Worm (Caenorhabditis elegans): ENCODE measurements around the gene F53B7.7.

DNA sequence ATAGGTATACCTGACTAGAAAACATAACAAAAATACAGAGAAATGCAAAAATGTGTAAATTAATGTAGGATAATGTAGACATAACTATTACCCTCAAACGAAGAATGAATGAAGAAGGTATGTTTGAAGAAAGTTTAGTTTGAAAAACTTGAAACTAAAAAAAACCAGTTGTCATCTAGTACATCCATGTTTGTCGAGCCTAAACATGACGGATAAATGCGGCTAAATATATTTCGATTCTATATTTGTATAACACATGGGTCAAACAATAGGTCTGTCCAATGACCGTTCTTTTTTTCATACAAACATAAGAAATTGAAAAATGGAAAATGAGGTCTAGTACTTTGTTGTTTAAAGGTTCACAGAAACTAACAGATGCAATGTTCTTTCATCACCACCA is 28.8 kb upstream of the F53B7.7 start, which contains the start of gene F17C11.22:
- no peak for TF ChIP-seq elt-2 (tag; optimal IDR thresholded peaks at IDR 0.05)
- no peak for TF ChIP-seq zag-1 (tag; optimal IDR thresholded peaks at IDR 0.05)
- TF ChIP-seq tbx-2 (tag; optimal IDR thresholded peaks at IDR 0.05), result no peak
- no peak for TF ChIP-seq skn-1 (tag; optimal IDR thresholded peaks at IDR 0.05)
- TF ChIP-seq nhr-77 (tag; optimal IDR thresholded peaks at IDR 0.05), result no peak
- no peak for TF ChIP-seq snpc-4 (tag; optimal IDR thresholded peaks at IDR 0.05)
- TF ChIP-seq nhr-23 (tag; optimal IDR thresholded peaks at IDR 0.05), result no peak
- no peak for TF ChIP-seq ceh-82 (tag; optimal IDR thresholded peaks at IDR 0.05)
- no peak for TF ChIP-seq nhr-28 (tag; optimal IDR thresholded peaks at IDR 0.05)

Data from whole organism, L3 larva.